Worm (Caenorhabditis elegans) whole organism, mixed stage, embryonic: Measurements from ENCODE around the gene acp-7.

ENCODE experiments used
- M03D4.4 ChIP-seq: sonication (generic microtip); optimal IDR thresholded peaks from 2 replicates; lab custom pipeline; 2017; ENCODE audit warnings: mild to moderate bottlenecking, missing genetic modification characterization, missing compliant biosample characterization
- bed-3 ChIP-seq: fragments of 200-800 bp; sonication (Bioruptor generic); optimal IDR thresholded peaks from 3 replicates; lab custom pipeline; 2018; ENCODE audit warnings: mild to moderate bottlenecking, missing genetic modification characterization, moderate library complexity, missing compliant biosample characterization
- ceh-39 ChIP-seq: fragments of 150-350 bp; optimal IDR thresholded peaks from 2 replicates; lab custom pipeline; 2014; ENCODE audit warnings: missing biosample characterization, missing genetic modification characterization
- ceh-43 ChIP-seq: fragments of 200-800 bp; sonication (Bioruptor generic); optimal IDR thresholded peaks from 2 replicates; lab custom pipeline; 2018; ENCODE audit warnings: mild to moderate bottlenecking, missing genetic modification characterization, moderate library complexity, missing compliant biosample characterization
- ceh-83 ChIP-seq: fragments of 200-800 bp; sonication (Bioruptor generic); optimal IDR thresholded peaks from 2 replicates; lab custom pipeline; 2018; ENCODE audit warnings: mild to moderate bottlenecking, missing genetic modification characterization, missing compliant biosample characterization
- ces-1 ChIP-seq: fragments of 150-350 bp; optimal IDR thresholded peaks from 2 replicates; lab custom pipeline; 2014; ENCODE audit warnings: missing biosample characterization, missing genetic modification reagents, missing genetic modification characterization
- cnd-1 ChIP-seq: fragments of 200-800 bp; sonication (Bioruptor generic); optimal IDR thresholded peaks from 2 replicates; lab custom pipeline; 2018; ENCODE audit warnings: mild to moderate bottlenecking, missing genetic modification characterization, missing compliant biosample characterization
- drap-1 ChIP-seq: fragments of 200-800 bp; sonication (Bioruptor generic); optimal IDR thresholded peaks from 3 replicates; lab custom pipeline; 2018; ENCODE audit warnings: mild to moderate bottlenecking, missing genetic modification characterization, missing compliant biosample characterization
- elt-1 ChIP-seq: sonication (generic microtip); optimal IDR thresholded peaks from 2 replicates; lab custom pipeline; 2017; ENCODE audit warnings: missing genetic modification characterization, mild to moderate bottlenecking, missing compliant biosample characterization, antibody characterized with exemption, moderate library complexity, borderline replicate concordance; ENCODE audit not compliant: insufficient read depth
- elt-3 ChIP-seq: fragments of 150-350 bp; optimal IDR thresholded peaks from 2 replicates; lab custom pipeline; 2014; ENCODE audit warnings: missing biosample characterization, missing genetic modification characterization
- flh-1 ChIP-seq: fragments of 200-800 bp; sonication (Bioruptor generic); optimal IDR thresholded peaks from 2 replicates; lab custom pipeline; 2018; ENCODE audit warnings: mild to moderate bottlenecking, missing genetic modification characterization, moderate library complexity, missing compliant biosample characterization
- hlh-1 ChIP-seq: fragments of 150-350 bp; optimal IDR thresholded peaks from 2 replicates; lab custom pipeline; 2014; ENCODE audit warnings: missing biosample characterization, missing genetic modification reagents, missing genetic modification characterization
- lin-13 ChIP-seq: fragments of 150-350 bp; optimal IDR thresholded peaks from 2 replicates; lab custom pipeline; 2014; ENCODE audit warnings: missing biosample characterization, missing genetic modification characterization
- lsy-2 ChIP-seq: fragments of 150-350 bp; optimal IDR thresholded peaks from 2 replicates; lab custom pipeline; 2014; ENCODE audit warnings: missing biosample characterization, missing genetic modification characterization
- mab-5 ChIP-seq: fragments of 150-350 bp; optimal IDR thresholded peaks from 2 replicates; lab custom pipeline; 2014; ENCODE audit warnings: missing biosample characterization, missing genetic modification characterization
- mep-1 ChIP-seq: fragments of 150-350 bp; optimal IDR thresholded peaks from 2 replicates; lab custom pipeline; 2017; ENCODE audit warnings: missing biosample characterization, missing genetic modification reagents, missing genetic modification characterization, inconsistent platforms
- mls-2 ChIP-seq: sonication (generic microtip); optimal IDR thresholded peaks from 2 replicates; lab custom pipeline; 2016; ENCODE audit warnings: mild to moderate bottlenecking, missing genetic modification characterization, moderate library complexity, missing compliant biosample characterization
- nhr-12 ChIP-seq: fragments of 150-350 bp; optimal IDR thresholded peaks from 2 replicates; lab custom pipeline; 2014; ENCODE audit warnings: missing biosample characterization, missing genetic modification characterization
- nhr-2 ChIP-seq: fragments of 150-350 bp; optimal IDR thresholded peaks from 2 replicates; lab custom pipeline; 2014; ENCODE audit warnings: missing biosample characterization, missing genetic modification characterization
- nhr-237 ChIP-seq: fragments of 150-350 bp; optimal IDR thresholded peaks from 2 replicates; lab custom pipeline; 2014; ENCODE audit warnings: missing biosample characterization, missing genetic modification characterization
- nhr-28 ChIP-seq: fragments of 150-350 bp; optimal IDR thresholded peaks from 2 replicates; lab custom pipeline; 2014; ENCODE audit warnings: missing biosample characterization, missing genetic modification characterization
- pha-4 ChIP-seq: fragments of 150-350 bp; optimal IDR thresholded peaks from 2 replicates; lab custom pipeline; 2018; ENCODE audit warnings: missing biosample characterization, missing genetic modification reagents, missing genetic modification characterization
- sem-2 ChIP-seq: fragments of 200-800 bp; sonication (Bioruptor generic); optimal IDR thresholded peaks from 2 replicates; lab custom pipeline; 2018; ENCODE audit warnings: mild to moderate bottlenecking, missing genetic modification characterization, missing compliant biosample characterization
- snpc-4 ChIP-seq: fragments of 150-350 bp; optimal IDR thresholded peaks from 2 replicates; lab custom pipeline; 2014; ENCODE audit warnings: missing biosample characterization, missing genetic modification characterization
- sptf-1 ChIP-seq: sonication (generic microtip); optimal IDR thresholded peaks from 2 replicates; lab custom pipeline; 2017; ENCODE audit warnings: mild to moderate bottlenecking, missing genetic modification characterization, moderate library complexity, missing compliant biosample characterization
- tbx-8 ChIP-seq: fragments of 200-800 bp; sonication (Bioruptor generic); optimal IDR thresholded peaks from 2 replicates; lab custom pipeline; 2018; ENCODE audit warnings: mild to moderate bottlenecking, missing genetic modification characterization, moderate library complexity, missing compliant biosample characterization
- unc-120 ChIP-seq: sonication (generic microtip); optimal IDR thresholded peaks from 2 replicates; lab custom pipeline; 2017; ENCODE audit warnings: missing genetic modification characterization, missing compliant biosample characterization; ENCODE audit not compliant: poor library complexity, severe bottlenecking
- unc-62 ChIP-seq: fragments of 150-350 bp; optimal IDR thresholded peaks from 2 replicates; lab custom pipeline; 2014; ENCODE audit warnings: missing biosample characterization, missing genetic modification reagents, missing genetic modification characterization
- zip-8 ChIP-seq: fragments of 150-350 bp; optimal IDR thresholded peaks from 2 replicates; lab custom pipeline; 2014; ENCODE audit warnings: missing biosample characterization, missing genetic modification characterization
- ztf-11 ChIP-seq: fragments of 150-350 bp; optimal IDR thresholded peaks from 2 replicates; lab custom pipeline; 2014; ENCODE audit warnings: missing biosample characterization, missing genetic modification characterization

The acp-7 gene

ce11 chrIV:6391566-6391965 is 39.9 kb downstream of the acp-7 start:
- TF ChIP-seq M03D4.4 (tag; lab: Kevin White, UChicago) (no peak), ces-1 (no peak), mep-1 (tag; lab: Kevin White, UChicago) (no peak), mab-5 (tag; lab: Kevin White, UChicago) (no peak), snpc-4 (tag; lab: Kevin White, UChicago) (no peak), ceh-39 (tag; lab: Kevin White, UChicago) (no peak), ceh-83 (GFP tag; lab: Kevin White, UChicago) (no peak), mls-2 (tag; lab: Kevin White, UChicago) (no peak), elt-1 (tag; lab: Kevin White, UChicago) (no peak), drap-1 (GFP tag; lab: Kevin White, UChicago) (no peak)

- TF ChIP-seq bed-3 (no peak), flh-1 (no peak), sptf-1 (tag; lab: Kevin White, UChicago) (no peak), nhr-2 (tag; lab: Kevin White, UChicago) (no peak), elt-3 (tag; lab: Kevin White, UChicago) (no peak), lsy-2 (tag; lab: Kevin White, UChicago) (no peak), drap-1 (GFP tag; lab: Kevin White, UChicago) (no peak), tbx-8 (no peak), elt-1 (tag; lab: Kevin White, UChicago) (no peak), nhr-237 (no peak), mls-2 (tag; lab: Kevin White, UChicago) (no peak), nhr-28 (tag; lab: Kevin White, UChicago) (no peak), unc-62 (GFP tag; lab: Kevin White, UChicago) (no peak), ceh-39 (tag; lab: Kevin White, UChicago) (no peak), cnd-1 (tag; lab: Kevin White, UChicago) (no peak), ces-1 (no peak), lin-13 (tag; lab: Kevin White, UChicago) (no peak), M03D4.4 (tag; lab: Kevin White, UChicago) (no peak), ztf-11 (tag; lab: Kevin White, UChicago) (no peak), mep-1 (tag; lab: Kevin White, UChicago) (no peak)
- TF ChIP-seq, all 35 proteins: peak for 0
Measured at ce11 chrIV:6388550-6388949, 42.9 kb downstream of the acp-7 start.

- TF ChIP-seq pha-4, result no peak
- TF ChIP-seq ces-1, result peak; percentile 62
Measured at ce11 chrIV:6385010-6385409, 46.5 kb downstream of the acp-7 start.

- TF ChIP-seq sem-2 (GFP tag; lab: Kevin White, UChicago), result no peak
- no peak for TF ChIP-seq drap-1 (GFP tag; lab: Kevin White, UChicago)
- TF ChIP-seq unc-120 (tag; lab: Kevin White, UChicago), result no peak
- no peak for TF ChIP-seq nhr-12 (tag; lab: Kevin White, UChicago)
- TF ChIP-seq M03D4.4 (tag; lab: Kevin White, UChicago), result no peak
- no peak for TF ChIP-seq ceh-39 (tag; lab: Kevin White, UChicago)
Measured at ce11 chrIV:6383970-6384369, 47.5 kb downstream of the acp-7 start, which contains the start of gene shl-1. TSS of gene shl-1 (minus strand) at chrIV:6384070.

ce11 chrIV:6378398-6378797 is 53.1 kb downstream of the acp-7 start:
- no peak for TF ChIP-seq zip-8 (tag; lab: Kevin White, UChicago)
- no peak for TF ChIP-seq nhr-28 (tag; lab: Kevin White, UChicago)
- no peak for TF ChIP-seq mab-5 (tag; lab: Kevin White, UChicago)
- no peak for TF ChIP-seq ceh-39 (tag; lab: Kevin White, UChicago)
- TF ChIP-seq elt-3 (tag; lab: Kevin White, UChicago), result no peak
- no peak for TF ChIP-seq ztf-11 (tag; lab: Kevin White, UChicago)
- no peak for TF ChIP-seq ceh-43 (GFP tag; lab: Kevin White, UChicago)
- no peak for TF ChIP-seq pha-4
- TF ChIP-seq M03D4.4 (tag; lab: Kevin White, UChicago), result no peak
- no peak for TF ChIP-seq hlh-1 (tag; lab: Kevin White, UChicago)
- TF ChIP-seq unc-62 (GFP tag; lab: Kevin White, UChicago), result no peak
- no peak for TF ChIP-seq nhr-12 (tag; lab: Kevin White, UChicago)
- TF ChIP-seq lin-13 (tag; lab: Kevin White, UChicago), result no peak
- TF ChIP-seq nhr-237, result no peak
